Worm (Caenorhabditis elegans): ENCODE measurements around the gene phf-10.
A peak's percentile ranks its signal among the peaks of the same experiment; 100 is the strongest.

Gene phf-10

ce11 chrV:350822-351221 is 39.5 kb upstream of the phf-10 start:
- TF ChIP-seq bed-2 (GFP tag; IDR thresholded peaks at IDR 0.05) (no peak), nfya-1 (tag; optimal IDR thresholded peaks at IDR 0.05; ENCODE audit: borderline replicate concordance, insufficient read depth) (no peak), Y67H2A.10 (GFP tag; conservative IDR thresholded peaks at IDR 0.05) (no peak), snpc-3.4 (tag; optimal IDR thresholded peaks at IDR 0.05) (no peak), nfyb-1 (GFP tag; IDR thresholded peaks at IDR 0.05) (peak; percentile 16; the same call in 1 of the 2 replicates)

- TF ChIP-seq F23B12.7 (tag; optimal IDR thresholded peaks at IDR 0.05; ENCODE audit: insufficient read depth) (peak; percentile 21), tbp1 (GFP tag; optimal IDR thresholded peaks at IDR 0.05) (peak; percentile 57), snpc-4 (GFP tag; optimal IDR thresholded peaks at IDR 0.05) (no peak), snpc-4 (tag; optimal IDR thresholded peaks at IDR 0.05) (peak in 2 of 4 experiments; percentile 29 to 53), atf-7 (tag; optimal IDR thresholded peaks at IDR 0.05) (peak; percentile 55), gei-17 (GFP tag; optimal IDR thresholded peaks at IDR 0.05) (peak; percentile 7), pbrm-1 (GFP tag; IDR thresholded peaks at IDR 0.05) (peak; percentile 71), K12H6.12 (tag; optimal IDR thresholded peaks at IDR 0.05) (peak; percentile 75), B0336.3 (GFP tag; IDR thresholded peaks at IDR 0.05) (peak; percentile 37; the same call in 1 of the 2 replicates), tlf-1 (GFP tag; optimal IDR thresholded peaks at IDR 0.05) (peak; percentile 59), madf-10 (tag; optimal IDR thresholded peaks at IDR 0.05) (no peak), nhr-120 (GFP tag; IDR thresholded peaks at IDR 0.05) (no peak), nhr-179 (tag; optimal IDR thresholded peaks at IDR 0.05) (no peak), ceh-100 (GFP tag; IDR thresholded peaks at IDR 0.05) (peak; percentile 54), ceh-91 (GFP tag; IDR thresholded peaks at IDR 0.05) (no peak), egl-44 (GFP tag; IDR thresholded peaks at IDR 0.05) (0 out of 2 replicates have a peak, but pooled peaks have one; percentile 33), ama-1 (optimal IDR thresholded peaks at IDR 0.05) (peak; percentile 45), ama-1 (GFP tag; optimal IDR thresholded peaks at IDR 0.05) (no peak), zfh-2 (GFP tag; conservative IDR thresholded peaks at IDR 0.05) (peak; percentile 62), madf-6 (GFP tag; IDR thresholded peaks at IDR 0.05) (peak; percentile 41), cebp-1 (GFP tag; IDR thresholded peaks at IDR 0.05) (no peak), cebp-1 (tag; optimal IDR thresholded peaks at IDR 0.05) (peak; percentile 83), nhr-80 (tag; optimal IDR thresholded peaks at IDR 0.05) (peak; percentile 33), athp-1 (tag; optimal IDR thresholded peaks at IDR 0.05) (peak; percentile 10), egrh-3 (GFP tag; IDR thresholded peaks at IDR 0.05) (peak; percentile 84), mcd-1 (GFP tag; IDR thresholded peaks at IDR 0.05) (peak; percentile 98), ceh-58 (GFP tag; IDR thresholded peaks at IDR 0.05) (no peak), B0035.1 (tag; optimal IDR thresholded peaks at IDR 0.05) (no peak), lin-26 (GFP tag; IDR thresholded peaks at IDR 0.05) (peak; percentile 69; the same call in 1 of the 2 replicates), F57A8.1 (GFP tag; optimal IDR thresholded peaks at IDR 0.05) (no peak), let-526 (GFP tag; IDR thresholded peaks at IDR 0.05) (peak; percentile 66; the same call in 1 of the 2 replicates), akir-1 (GFP tag; optimal IDR thresholded peaks at IDR 0.05) (no peak), hmg-20 (GFP tag; IDR thresholded peaks at IDR 0.05) (0 out of 2 replicates have a peak, but pooled peaks have one; percentile 22), Y53F4B.3 (GFP tag; IDR thresholded peaks at IDR 0.05) (no peak), ceh-27 (GFP tag; optimal IDR thresholded peaks at IDR 0.05) (peak; percentile 69), lin-40 (tag; optimal IDR thresholded peaks at IDR 0.05) (no peak), repo-1 (tag; optimal IDR thresholded peaks at IDR 0.05) (peak; percentile 41), lin-54 (GFP tag; optimal IDR thresholded peaks at IDR 0.05) (peak; percentile 20), rcor-1 (GFP tag; IDR thresholded peaks at IDR 0.05) (peak; percentile 57), hsf-1 (GFP tag; IDR thresholded peaks at IDR 0.05) (no peak; the same call in 1 of the 2 replicates), lir-1 (GFP tag; conservative IDR thresholded peaks at IDR 0.05) (0 out of 2 replicates have a peak, but pooled peaks have one; percentile 47), hmg-1.2 (GFP tag; IDR thresholded peaks at IDR 0.05) (peak; percentile 34; the same call in 1 of the 2 replicates)
Observed at ce11 chrV:349054-349453, 37.7 kb upstream of the phf-10 start, which contains the start of gene atg-9. Gene atg-9 (plus strand): TSS chrV:349385.

Data from whole organism, young adult.